Worm (Caenorhabditis elegans) whole organism, young adult: Measurements from ENCODE around the gene Y11D7A.7.

ENCODE experiments used
- B0035.1 ChIP-seq: sonication (generic microtip); optimal IDR thresholded peaks from 2 replicates; lab custom pipeline; 2016; ENCODE audit warnings: missing genetic modification characterization, mild to moderate bottlenecking, missing compliant biosample characterization, missing genotype, missing genetic modification reagents
- C06A6.2 ChIP-seq: fragments of 200-800 bp; sonication (Bioruptor generic); conservative IDR thresholded peaks from 2 replicates; pipeline ENCODE4 v1.3.6; 2022; ENCODE audit warnings: missing genetic modification characterization, missing compliant biosample characterization
- D2030.7 ChIP-seq: fragments of 200-800 bp; sonication (Bioruptor generic); IDR thresholded peaks from 2 replicates; pipeline ENCODE4 v1.3.6; 2022; ENCODE audit warnings: missing genetic modification reagents, missing genetic modification characterization, missing compliant biosample characterization
- F52B5.7 ChIP-seq: sonication (generic microtip); optimal IDR thresholded peaks from 2 replicates; lab custom pipeline; 2016; ENCODE audit warnings: mild to moderate bottlenecking, missing genetic modification characterization, missing compliant biosample characterization
- F55B11.4 ChIP-seq: sonication (generic microtip); optimal IDR thresholded peaks from 2 replicates; lab custom pipeline; 2016; ENCODE audit warnings: missing compliant biosample characterization, missing genetic modification characterization, borderline replicate concordance; ENCODE audit not compliant: insufficient read depth
- F57C9.4 ChIP-seq: sonication (generic microtip); optimal IDR thresholded peaks from 2 replicates; lab custom pipeline; 2017; ENCODE audit warnings: mild to moderate bottlenecking, missing genetic modification characterization, missing compliant biosample characterization
- K12H6.12 ChIP-seq: fragments of 200-800 bp; sonication (Bioruptor generic); optimal IDR thresholded peaks from 2 replicates; lab custom pipeline; 2018; ENCODE audit warnings: mild to moderate bottlenecking, missing genetic modification characterization, missing compliant biosample characterization
- Y53F4B.3 ChIP-seq: fragments of 200-800 bp; sonication (Bioruptor generic); IDR thresholded peaks from 2 replicates; pipeline ENCODE4 v1.3.6; 2022; ENCODE audit warnings: missing genetic modification reagents, missing genetic modification characterization, missing compliant biosample characterization
- ZK185.1 ChIP-seq: sonication (generic microtip); optimal IDR thresholded peaks from 2 replicates; lab custom pipeline; 2016; ENCODE audit warnings: mild to moderate bottlenecking, missing genetic modification characterization, missing compliant biosample characterization; ENCODE audit not compliant: poor library complexity, severe bottlenecking
- aptf-3 ChIP-seq: fragments of 200-800 bp; sonication (Bioruptor generic); IDR thresholded peaks from 2 replicates; pipeline ENCODE4 v1.3.6; 2022; ENCODE audit warnings: missing genetic modification characterization, missing compliant biosample characterization
- athp-1 ChIP-seq: sonication (generic microtip); optimal IDR thresholded peaks from 2 replicates; lab custom pipeline; 2017; ENCODE audit warnings: mild to moderate bottlenecking, missing genetic modification characterization, missing compliant biosample characterization
- attf-5 ChIP-seq: fragments of 200-800 bp; sonication (Bioruptor generic); optimal IDR thresholded peaks from 2 replicates; lab custom pipeline; 2018; ENCODE audit warnings: mild to moderate bottlenecking, missing genetic modification characterization, missing compliant biosample characterization
- bed-1 ChIP-seq: fragments of 200-800 bp; sonication (Bioruptor generic); IDR thresholded peaks from 2 replicates; pipeline ENCODE4 v1.3.6; 2022; ENCODE audit warnings: missing genetic modification reagents, missing genetic modification characterization, missing compliant biosample characterization
- cebp-2 ChIP-seq: fragments of 200-800 bp; sonication (Bioruptor generic); IDR thresholded peaks from 2 replicates; pipeline ENCODE4 v1.3.6; 2022; ENCODE audit warnings: missing genetic modification characterization, missing compliant biosample characterization
- ceh-27 ChIP-seq: fragments of 200-800 bp; sonication (Bioruptor generic); optimal IDR thresholded peaks from 2 replicates; lab custom pipeline; 2018; ENCODE audit warnings: mild to moderate bottlenecking, missing genetic modification characterization, moderate library complexity, missing compliant biosample characterization
- ceh-40 ChIP-seq: fragments of 200-800 bp; sonication (Bioruptor generic); IDR thresholded peaks from 2 replicates; pipeline ENCODE4 v1.3.6; 2022; ENCODE audit warnings: missing genetic modification characterization, missing compliant biosample characterization
- dox-1 ChIP-seq: fragments of 200-800 bp; sonication (Bioruptor generic); IDR thresholded peaks from 2 replicates; pipeline ENCODE4 v1.3.6; 2022; ENCODE audit warnings: missing genetic modification reagents, missing genetic modification characterization, missing compliant biosample characterization
- egl-44 ChIP-seq: fragments of 200-800 bp; sonication (Bioruptor generic); IDR thresholded peaks from 2 replicates; pipeline ENCODE4 v1.3.6; 2022; ENCODE audit warnings: missing genetic modification reagents, missing genetic modification characterization, missing compliant biosample characterization
- fkh-3 ChIP-seq: sonication (generic microtip); optimal IDR thresholded peaks from 2 replicates; lab custom pipeline; 2016; ENCODE audit warnings: mild to moderate bottlenecking, missing genetic modification characterization, missing compliant biosample characterization
- hlh-26 ChIP-seq: fragments of 200-800 bp; sonication (Bioruptor generic); conservative IDR thresholded peaks from 2 replicates; pipeline ENCODE4 v1.3.6; 2022; ENCODE audit warnings: missing genetic modification reagents, missing genetic modification characterization, missing compliant biosample characterization
- hmg-20 ChIP-seq: fragments of 200-800 bp; sonication (Bioruptor generic); IDR thresholded peaks from 2 replicates; pipeline ENCODE4 v1.3.6; 2022; ENCODE audit warnings: missing genetic modification reagents, missing genetic modification characterization, missing compliant biosample characterization
- hrde-1 ChIP-seq: sonication (generic microtip); optimal IDR thresholded peaks from 2 replicates; lab custom pipeline; 2016; ENCODE audit warnings: missing genetic modification characterization, mild to moderate bottlenecking, missing compliant biosample characterization, moderate library complexity, missing genotype, missing genetic modification reagents, borderline replicate concordance
- lag-1 ChIP-seq: fragments of 200-800 bp; sonication (Bioruptor generic); IDR thresholded peaks from 2 replicates; pipeline ENCODE4 v1.3.6; 2022; ENCODE audit warnings: missing genetic modification reagents, missing genetic modification characterization, missing compliant biosample characterization
- lin-26 ChIP-seq: fragments of 200-800 bp; sonication (Bioruptor generic); IDR thresholded peaks from 2 replicates; pipeline ENCODE4 v1.3.6; 2022; ENCODE audit warnings: missing genetic modification reagents, missing genetic modification characterization, missing compliant biosample characterization
- lsy-27 ChIP-seq: sonication (generic microtip); optimal IDR thresholded peaks from 2 replicates; lab custom pipeline; 2017; ENCODE audit warnings: missing genetic modification characterization, mild to moderate bottlenecking, missing compliant biosample characterization, antibody characterized with exemption, missing genotype, borderline replicate concordance; ENCODE audit not compliant: insufficient read depth
- madf-8 ChIP-seq: fragments of 200-800 bp; sonication (Bioruptor generic); conservative IDR thresholded peaks from 2 replicates; pipeline ENCODE4 v1.3.6; 2022; ENCODE audit warnings: missing genetic modification reagents, missing genetic modification characterization, missing compliant biosample characterization
- mcd-1 ChIP-seq: fragments of 200-800 bp; sonication (Bioruptor generic); IDR thresholded peaks from 2 replicates; pipeline ENCODE4 v1.3.6; 2022; ENCODE audit warnings: missing genetic modification reagents, missing genetic modification characterization, missing compliant biosample characterization
- mxl-1 ChIP-seq: sonication (generic microtip); optimal IDR thresholded peaks from 2 replicates; lab custom pipeline; 2016; ENCODE audit warnings: missing genetic modification characterization, missing compliant biosample characterization
- nfya-1 ChIP-seq: sonication (generic microtip); optimal IDR thresholded peaks from 2 replicates; lab custom pipeline; 2017; ENCODE audit warnings: antibody characterized with exemption, missing compliant biosample characterization, missing genetic modification characterization, borderline replicate concordance; ENCODE audit not compliant: insufficient read depth
- pbrm-1 ChIP-seq: fragments of 200-800 bp; sonication (Bioruptor generic); IDR thresholded peaks from 2 replicates; pipeline ENCODE4 v1.3.6; 2022; ENCODE audit warnings: missing genetic modification reagents, missing genetic modification characterization, missing compliant biosample characterization
- rec-8 ChIP-seq, 2 experiments: sonication (generic microtip); optimal IDR thresholded peaks; 2 replicates each; lab custom pipeline; 2016; ENCODE audit warnings: mild to moderate bottlenecking in 2 of 2, missing genetic modification characterization in 2 of 2, missing genetic modification reagents in 2 of 2, missing genotype in 2 of 2, missing biosample characterization in 1 of 2, missing compliant biosample characterization in 1 of 2, moderate library complexity in 1 of 2
- rpc-1 ChIP-seq, 2 experiments: fragments of 150-350 bp in 1 of 2; sonication (generic microtip) in 1 of 2; optimal IDR thresholded peaks; 2 replicates each; lab custom pipeline; 2014 to 2018; ENCODE audit warnings: missing biosample characterization in 1 of 2, missing genetic modification characterization in 1 of 2, missing genetic modification reagents in 1 of 2, missing genotype in 1 of 2
- snpc-1.3 ChIP-seq: sonication (generic microtip); optimal IDR thresholded peaks from 2 replicates; lab custom pipeline; 2017; ENCODE audit warnings: missing genetic modification characterization, mild to moderate bottlenecking, missing compliant biosample characterization, antibody characterized with exemption, moderate library complexity, missing genotype, missing genetic modification reagents; ENCODE audit not compliant: insufficient read depth
- snpc-4 ChIP-seq, 5 experiments: fragments of 150-350 bp in 1 of 5; sonication (generic microtip) in 4 of 5; optimal IDR thresholded peaks; 2 replicates each; lab custom pipeline; 2014 to 2018; ENCODE audit warnings: missing genetic modification characterization in 5 of 5, missing biosample characterization in 3 of 5, antibody characterized with exemption in 2 of 5, mild to moderate bottlenecking in 2 of 5, missing compliant biosample characterization in 2 of 5, missing genotype in 2 of 5, moderate library complexity in 2 of 5, missing genetic modification reagents in 1 of 5
- tbx-9 ChIP-seq: sonication (generic microtip); optimal IDR thresholded peaks from 2 replicates; lab custom pipeline; 2016; ENCODE audit warnings: borderline replicate concordance, missing genetic modification characterization, inconsistent platforms, missing compliant biosample characterization
- unc-62 ChIP-seq: fragments of 150-350 bp; optimal IDR thresholded peaks from 2 replicates; lab custom pipeline; 2014; ENCODE audit warnings: missing biosample characterization, missing genetic modification reagents, missing genetic modification characterization
- ztf-22 ChIP-seq: fragments of 200-800 bp; sonication (Bioruptor generic); optimal IDR thresholded peaks from 2 replicates; lab custom pipeline; 2018; ENCODE audit warnings: mild to moderate bottlenecking, missing genetic modification characterization, moderate library complexity, missing compliant biosample characterization
- ztf-25 ChIP-seq: fragments of 200-800 bp; sonication (Bioruptor generic); IDR thresholded peaks from 2 replicates; pipeline ENCODE4 v1.3.6; 2022; ENCODE audit warnings: missing genetic modification reagents, missing genetic modification characterization, missing compliant biosample characterization
- ztf-26 ChIP-seq: sonication (generic microtip); optimal IDR thresholded peaks from 2 replicates; lab custom pipeline; 2017; ENCODE audit warnings: missing genetic modification characterization, missing compliant biosample characterization

The Y11D7A.7 gene

ce11 chrIV:9218415-9218814 is 30.9 kb upstream of the Y11D7A.7 start:
- no peak for TF ChIP-seq ztf-22 (GFP tag; lab: Kevin White, UChicago)
- TF ChIP-seq snpc-1.3 (tag; lab: Kevin White, UChicago): no peak

- no peak for TF ChIP-seq aptf-3 (GFP tag; lab: Robert Waterston, UW)
- TF ChIP-seq unc-62 (GFP tag; lab: Kevin White, UChicago): no peak
- TF ChIP-seq mxl-1 (tag; lab: Kevin White, UChicago): no peak
- no peak for TF ChIP-seq lin-26
- no peak for TF ChIP-seq athp-1 (tag; lab: Kevin White, UChicago)
- TF ChIP-seq D2030.7 (GFP tag; lab: Robert Waterston, UW): no peak
- TF ChIP-seq F52B5.7 (tag; lab: Kevin White, UChicago): no peak
- TF ChIP-seq B0035.1 (tag; lab: Kevin White, UChicago): no peak
- no peak for TF ChIP-seq ceh-27
- no peak for TF ChIP-seq snpc-4 (GFP tag; optimal IDR thresholded peaks at IDR 0.05; lab: Kevin White, UChicago)
- no peak for TF ChIP-seq snpc-4 (tag; optimal IDR thresholded peaks at IDR 0.05; lab: Kevin White, UChicago)
- no peak for TF ChIP-seq mcd-1 (GFP tag; lab: Robert Waterston, UW)
- TF ChIP-seq hlh-26 (GFP tag; lab: Robert Waterston, UW): no peak
- no peak for TF ChIP-seq hmg-20 (GFP tag; lab: Robert Waterston, UW)
- TF ChIP-seq K12H6.12 (tag; lab: Kevin White, UChicago): no peak
- TF ChIP-seq C06A6.2 (GFP tag; lab: Robert Waterston, UW): no peak
- no peak for TF ChIP-seq cebp-2 (GFP tag; lab: Robert Waterston, UW)
- TF ChIP-seq fkh-3 (tag; lab: Kevin White, UChicago): no peak
- TF ChIP-seq Y53F4B.3 (GFP tag; lab: Robert Waterston, UW): no peak
- TF ChIP-seq lsy-27 (tag; lab: Kevin White, UChicago): no peak
- no peak for TF ChIP-seq bed-1 (GFP tag; lab: Robert Waterston, UW)
Measured at ce11 chrIV:9224825-9225224, 24.5 kb upstream of the Y11D7A.7 start, which contains the start of gene C46C2.3. TSS of gene C46C2.3 (plus strand) at chrIV:9225125.

DNA sequence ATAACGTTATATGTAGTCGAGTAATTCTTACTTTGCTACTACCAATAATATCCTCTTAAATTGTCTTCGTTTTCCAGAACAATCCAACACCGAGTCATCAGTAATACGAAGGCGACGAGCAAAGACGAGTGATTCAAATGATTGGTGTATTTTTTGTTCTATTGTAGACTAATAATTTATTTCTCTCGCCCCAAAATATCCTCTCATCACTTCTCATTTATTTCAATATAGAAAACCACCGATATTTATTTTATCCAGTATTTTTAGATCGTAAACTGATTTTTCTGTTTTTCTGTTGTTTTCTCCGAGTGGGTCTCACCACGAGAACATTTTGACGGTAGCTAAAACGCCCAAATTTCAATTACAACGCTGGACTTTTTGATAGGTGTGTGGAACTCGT is 21.7 kb upstream of the Y11D7A.7 start:
- TF ChIP-seq ztf-25 (GFP tag; lab: Robert Waterston, UW) (no peak), egl-44 (no peak), madf-8 (GFP tag; lab: Robert Waterston, UW) (no peak), dox-1 (no peak), ceh-40 (GFP tag; lab: Robert Waterston, UW) (no peak), ZK185.1 (tag; lab: Kevin White, UChicago) (no peak), F55B11.4 (tag; lab: Kevin White, UChicago) (no peak), pbrm-1 (no peak), ztf-26 (tag; lab: Kevin White, UChicago) (no peak), tbx-9 (tag; lab: Kevin White, UChicago) (no peak), rpc-1 (optimal IDR thresholded peaks at IDR 0.05; lab: Kevin White, UChicago) (no peak), rpc-1 (tag; optimal IDR thresholded peaks at IDR 0.05; lab: Kevin White, UChicago) (no peak), F57C9.4 (tag; lab: Kevin White, UChicago) (no peak), attf-5 (GFP tag; lab: Kevin White, UChicago) (no peak), rec-8 (tag; optimal IDR thresholded peaks at IDR 0.05; lab: Kevin White, UChicago) (no peak), snpc-4 (GFP tag; optimal IDR thresholded peaks at IDR 0.05; lab: Kevin White, UChicago) (no peak), snpc-4 (tag; optimal IDR thresholded peaks at IDR 0.05; lab: Kevin White, UChicago) (no peak), hrde-1 (tag; lab: Kevin White, UChicago) (no peak), lag-1 (GFP tag; lab: Robert Waterston, UW) (no peak), nfya-1 (no peak)
